Fruit fly (Drosophila melanogaster) whole organism, embryonic: ENCODE data around the gene NK7.1.

Experiments
- Ada2b ChIP-seq: fragments of 200-800 bp; sonication (Bioruptor generic); IDR thresholded peaks from 2 replicates; pipeline ENCODE4 v1.3.6; 2022; ENCODE audit warnings: missing biosample characterization, missing genetic modification characterization
- B-H1 ChIP-seq: fragments of 200-800 bp; sonication (Bioruptor generic); IDR thresholded peaks from 3 replicates; pipeline ENCODE4 v1.3.6; 2022; ENCODE audit warnings: missing biosample characterization, missing genetic modification characterization
- CG11085 ChIP-seq: fragments of 200-800 bp; sonication (Bioruptor generic); IDR thresholded peaks from 2 replicates; pipeline ENCODE4 v1.3.6; 2022; ENCODE audit warnings: missing biosample characterization, missing genetic modification characterization
- CG11696 ChIP-seq: fragments of 200-800 bp; sonication (Bioruptor generic); IDR thresholded peaks from 2 replicates; pipeline ENCODE4 v1.3.6; 2022; ENCODE audit warnings: missing biosample characterization, missing genetic modification characterization
- CG12155 ChIP-seq: fragments of 200-800 bp; sonication (Bioruptor generic); optimal IDR thresholded peaks from 3 replicates; lab custom pipeline; 2016; ENCODE audit warnings: missing biosample characterization, missing genetic modification characterization
- CG13424 ChIP-seq: fragments of 200-800 bp; sonication (Bioruptor generic); optimal IDR thresholded peaks from 2 replicates; lab custom pipeline; 2019; ENCODE audit warnings: missing biosample characterization, mild to moderate bottlenecking, missing genetic modification characterization, moderate library complexity
- CG13624 ChIP-seq: fragments of 200-800 bp; sonication (Bioruptor generic); optimal IDR thresholded peaks from 2 replicates; lab custom pipeline; 2016; ENCODE audit warnings: missing biosample characterization, missing genetic modification characterization
- CG16815 ChIP-seq: fragments of 200-800 bp; sonication (Bioruptor generic); optimal IDR thresholded peaks from 3 replicates; lab custom pipeline; 2017; ENCODE audit warnings: missing biosample characterization, mild to moderate bottlenecking, missing genetic modification characterization
- CG16863 ChIP-seq: fragments of 200-800 bp; sonication (Bioruptor generic); optimal IDR thresholded peaks from 3 replicates; lab custom pipeline; 2016; ENCODE audit warnings: missing biosample characterization, missing genetic modification characterization
- CG17385 ChIP-seq: fragments of 200-800 bp; sonication (Bioruptor generic); optimal IDR thresholded peaks from 3 replicates; lab custom pipeline; 2018; ENCODE audit warnings: missing biosample characterization, mild to moderate bottlenecking, missing genetic modification characterization
- CG17612 ChIP-seq: fragments of 200-800 bp; sonication (Bioruptor generic); IDR thresholded peaks from 2 replicates; pipeline ENCODE4 v1.3.6; 2022; ENCODE audit warnings: missing biosample characterization, missing genetic modification characterization
- CG31365 ChIP-seq: fragments of 200-800 bp; sonication (Bioruptor generic); optimal IDR thresholded peaks from 2 replicates; lab custom pipeline; 2018; ENCODE audit warnings: missing biosample characterization, mild to moderate bottlenecking, missing genetic modification characterization
- CG32532 ChIP-seq: fragments of 200-800 bp; sonication (Bioruptor generic); IDR thresholded peaks from 2 replicates; pipeline ENCODE4 v1.3.6; 2022; ENCODE audit warnings: missing biosample characterization, missing genetic modification characterization
- CG6254 ChIP-seq: fragments of 200-800 bp; sonication (Bioruptor generic); optimal IDR thresholded peaks from 3 replicates; lab custom pipeline; 2017; ENCODE audit warnings: mild to moderate bottlenecking, missing biosample characterization, missing genetic modification reagents, missing genetic modification characterization
- CG6813 ChIP-seq: fragments of 200-800 bp; sonication (Bioruptor generic); optimal IDR thresholded peaks from 2 replicates; lab custom pipeline; 2017; ENCODE audit warnings: missing biosample characterization, missing genetic modification characterization, mild to moderate bottlenecking, moderate library complexity, missing genetic modification reagents
- CG7556 ChIP-seq: fragments of 200-800 bp; sonication (Bioruptor generic); optimal IDR thresholded peaks from 2 replicates; lab custom pipeline; 2017; ENCODE audit warnings: missing biosample characterization, mild to moderate bottlenecking, missing genetic modification characterization
- CG8478 ChIP-seq: fragments of >200 bp; optimal IDR thresholded peaks from 2 replicates; lab custom pipeline; 2018
- CG9797 ChIP-seq: fragments of 200-800 bp; sonication (Bioruptor generic); optimal IDR thresholded peaks from 3 replicates; lab custom pipeline; 2018; ENCODE audit warnings: missing biosample characterization, mild to moderate bottlenecking, missing genetic modification characterization
- CG9817 ChIP-seq: fragments of 200-800 bp; sonication (Bioruptor generic); optimal IDR thresholded peaks from 2 replicates; lab custom pipeline; 2018; ENCODE audit warnings: missing biosample characterization, mild to moderate bottlenecking, missing genetic modification characterization, moderate library complexity
- CHES-1-like ChIP-seq: fragments of 200-800 bp; sonication (Bioruptor generic); optimal IDR thresholded peaks from 2 replicates; lab custom pipeline; 2016; ENCODE audit warnings: missing biosample characterization, missing genetic modification characterization
- Deaf1 ChIP-seq: fragments of 200-800 bp; optimal IDR thresholded peaks from 3 replicates; lab custom pipeline; 2019; ENCODE audit warnings: missing biosample characterization, mild to moderate bottlenecking, missing genetic modification characterization, moderate library complexity
- E2f2 ChIP-seq: fragments of 200-800 bp; sonication (Bioruptor generic); IDR thresholded peaks from 2 replicates; pipeline ENCODE4 v1.3.6; 2022; ENCODE audit warnings: missing biosample characterization, missing genetic modification characterization
- Elba2 ChIP-seq: fragments of 200-800 bp; sonication (Bioruptor generic); optimal IDR thresholded peaks from 3 replicates; lab custom pipeline; 2016; ENCODE audit warnings: missing biosample characterization, missing genetic modification characterization
- GATAe ChIP-seq: fragments of 200-800 bp; sonication (Bioruptor generic); conservative IDR thresholded peaks from 2 replicates; pipeline ENCODE4 v1.3.6; 2022; ENCODE audit warnings: missing biosample characterization, missing genetic modification characterization
- Gug ChIP-seq: fragments of 200-800 bp; sonication (Bioruptor generic); IDR thresholded peaks from 4 replicates; pipeline ENCODE4 v1.3.6; 2022; ENCODE audit warnings: missing biosample characterization, missing genetic modification characterization
- Hr78 ChIP-seq, 2 experiments: fragments of 200-800 bp in 1 of 2; fragments of >200 bp in 1 of 2; sonication (Bioruptor generic) in 1 of 2; optimal IDR thresholded peaks; 2 replicates each; lab custom pipeline; 2017 to 2019; ENCODE audit warnings: missing biosample characterization in 2 of 2, missing genetic modification characterization in 2 of 2, mild to moderate bottlenecking in 1 of 2, moderate library complexity in 1 of 2
- MBD-R2 ChIP-seq: fragments of 200-800 bp; sonication (Bioruptor generic); IDR thresholded peaks from 2 replicates; pipeline ENCODE4 v1.3.6; 2022; ENCODE audit warnings: missing biosample characterization, missing genetic modification characterization
- NfI ChIP-seq: fragments of 200-800 bp; sonication (Bioruptor generic); optimal IDR thresholded peaks from 3 replicates; lab custom pipeline; 2018; ENCODE audit warnings: missing biosample characterization, mild to moderate bottlenecking, missing genetic modification characterization, moderate library complexity
- Side ChIP-seq: fragments of 200-800 bp; sonication (Bioruptor generic); optimal IDR thresholded peaks from 2 replicates; lab custom pipeline; 2016; ENCODE audit warnings: missing biosample characterization, missing genetic modification characterization
- Sox102F ChIP-seq: fragments of 200-800 bp; sonication (Bioruptor generic); optimal IDR thresholded peaks from 2 replicates; lab custom pipeline; 2018; ENCODE audit warnings: missing biosample characterization, mild to moderate bottlenecking, missing genetic modification characterization, moderate library complexity
- Taf1 ChIP-seq: fragments of 200-800 bp; sonication (Bioruptor generic); IDR thresholded peaks from 2 replicates; pipeline ENCODE4 v1.3.6; 2022; ENCODE audit warnings: missing biosample characterization, missing genetic modification characterization
- Trl ChIP-seq, 3 experiments: fragments of >200 bp in 2 of 3; fragments of 200-800 bp in 1 of 3; sonication (Bioruptor generic) in 1 of 3; optimal IDR thresholded peaks; 2 replicates in 1 of 3; 3 replicates in 2 of 3; lab custom pipeline; 2016 to 2017; ENCODE audit warnings: missing biosample characterization in 1 of 3, missing genetic modification characterization in 1 of 3
- Xrp1 ChIP-seq: fragments of 200-800 bp; sonication (Bioruptor generic); IDR thresholded peaks from 2 replicates; pipeline ENCODE4 v1.3.6; 2022; ENCODE audit warnings: missing biosample characterization, missing genetic modification characterization
- aop ChIP-seq: fragments of 200-800 bp; sonication (Bioruptor generic); IDR thresholded peaks from 2 replicates; pipeline ENCODE4 v1.3.6; 2022; ENCODE audit warnings: missing biosample characterization, missing genetic modification characterization
- cwo ChIP-seq: fragments of 200-800 bp; sonication (Bioruptor generic); optimal IDR thresholded peaks from 3 replicates; lab custom pipeline; 2017; ENCODE audit warnings: missing biosample characterization, missing genetic modification characterization, mild to moderate bottlenecking, moderate library complexity, missing genetic modification reagents
- dmrt11E ChIP-seq: fragments of 200-800 bp; sonication (Bioruptor generic); optimal IDR thresholded peaks from 3 replicates; lab custom pipeline; 2018; ENCODE audit warnings: missing biosample characterization, mild to moderate bottlenecking, missing genetic modification characterization, moderate library complexity
- fd102C ChIP-seq: fragments of 200-800 bp; sonication (Bioruptor generic); optimal IDR thresholded peaks from 2 replicates; lab custom pipeline; 2018; ENCODE audit warnings: missing biosample characterization, mild to moderate bottlenecking, missing genetic modification characterization, moderate library complexity
- fru ChIP-seq: fragments of >200 bp; optimal IDR thresholded peaks from 2 replicates; lab custom pipeline; 2017
- gce ChIP-seq: fragments of 200-800 bp; sonication (Bioruptor generic); IDR thresholded peaks from 3 replicates; pipeline ENCODE4 v1.3.6; 2022; ENCODE audit warnings: missing biosample characterization, missing genetic modification characterization
- gcm2 ChIP-seq: fragments of 200-800 bp; sonication (Bioruptor generic); optimal IDR thresholded peaks from 2 replicates; lab custom pipeline; 2016; ENCODE audit warnings: missing biosample characterization, missing genetic modification characterization
- grau ChIP-seq: fragments of 200-800 bp; optimal IDR thresholded peaks from 3 replicates; lab custom pipeline; 2019; ENCODE audit warnings: missing biosample characterization, mild to moderate bottlenecking, missing genetic modification characterization, moderate library complexity
- mld ChIP-seq: fragments of 200-800 bp; sonication (Bioruptor generic); IDR thresholded peaks from 3 replicates; pipeline ENCODE4 v1.3.6; 2022; ENCODE audit warnings: missing biosample characterization, missing genetic modification characterization; ENCODE audit not compliant: partially characterized antibody
- p53 ChIP-seq: fragments of 200-800 bp; sonication (Bioruptor generic); optimal IDR thresholded peaks from 2 replicates; lab custom pipeline; 2016; ENCODE audit warnings: missing biosample characterization, missing genetic modification characterization
- repo ChIP-seq: fragments of 200-800 bp; sonication (Bioruptor generic); optimal IDR thresholded peaks from 2 replicates; lab custom pipeline; 2016; ENCODE audit warnings: missing biosample characterization, missing genetic modification characterization
- row ChIP-seq: fragments of 200-800 bp; sonication (Bioruptor generic); IDR thresholded peaks from 3 replicates; pipeline ENCODE4 v1.3.6; 2022; ENCODE audit warnings: missing biosample characterization, missing genetic modification characterization
- sisA ChIP-seq: fragments of 200-800 bp; sonication (Bioruptor generic); IDR thresholded peaks from 2 replicates; pipeline ENCODE4 v1.3.6; 2022; ENCODE audit warnings: missing biosample characterization, missing genetic modification characterization
- tup ChIP-seq: fragments of 200-800 bp; sonication (Bioruptor generic); optimal IDR thresholded peaks from 2 replicates; lab custom pipeline; 2016; ENCODE audit warnings: missing biosample characterization, mild to moderate bottlenecking, missing genetic modification characterization, moderate library complexity
- tx ChIP-seq: fragments of 200-800 bp; sonication (Bioruptor generic); optimal IDR thresholded peaks from 2 replicates; lab custom pipeline; 2016; ENCODE audit warnings: missing biosample characterization, missing genetic modification characterization
- yki ChIP-seq: fragments of >200 bp; optimal IDR thresholded peaks from 3 replicates; lab custom pipeline; 2018
- zf30C ChIP-seq: fragments of 200-800 bp; sonication (Bioruptor generic); optimal IDR thresholded peaks from 3 replicates; lab custom pipeline; 2018; ENCODE audit warnings: missing biosample characterization, mild to moderate bottlenecking, missing genetic modification characterization

The NK7.1 gene

dm6 chr3R:14288669-14289383 is 83.9 kb downstream of the NK7.1 start, which contains the start of gene red (continued):
- TF ChIP-seq CG9797 (GFP tag; lab: Kevin White, UChicago) (no peak), fd102C (GFP tag; lab: Kevin White, UChicago) (no peak), MBD-R2 (GFP tag; lab: Robert Waterston, UW) (peak; percentile 50; the same call in 1 of the 2 replicates), yki (no peak), Sox102F (GFP tag; lab: Kevin White, UChicago) (peak; percentile 82), Elba2 (GFP tag; lab: Kevin White, UChicago) (no peak), CG31365 (peak; percentile 12), CG17612 (no peak), Ada2b (GFP tag; lab: Robert Waterston, UW) (peak; percentile 69), p53 (GFP tag; lab: Kevin White, UChicago) (no peak), gcm2 (no peak), CG17385 (peak; percentile 77), Trl (optimal IDR thresholded peaks at IDR 0.05; lab: Kevin White, UChicago) (peak; percentile 70 to 87), Trl (GFP tag; optimal IDR thresholded peaks at IDR 0.05; lab: Kevin White, UChicago) (no peak), aop (GFP tag; lab: Robert Waterston, UW) (no peak), CG12155 (GFP tag; lab: Kevin White, UChicago) (peak; percentile 70), gce (GFP tag; lab: Robert Waterston, UW) (no peak), Gug (peak; percentile 67; the same call in 3 of the 4 replicates), tx (GFP tag; lab: Kevin White, UChicago) (peak; percentile 24), Taf1 (peak; percentile 66), cwo (GFP tag; lab: Kevin White, UChicago) (peak; percentile 87), CG9817 (peak; percentile 67), zf30C (no peak), E2f2 (GFP tag; lab: Robert Waterston, UW) (peak; percentile 51; the same call in 1 of the 2 replicates), dmrt11E (tag; lab: Kevin White, UChicago) (peak; percentile 15), Hr78 (GFP tag; optimal IDR thresholded peaks at IDR 0.05; lab: Kevin White, UChicago) (peak in 1 of 2 experiments; percentile 3), CG32532 (GFP tag; lab: Robert Waterston, UW) (peak; percentile 87), NfI (GFP tag; lab: Kevin White, UChicago) (peak; percentile 78), tup (peak; percentile 54), CHES-1-like (GFP tag; lab: Kevin White, UChicago) (no peak), CG16815 (GFP tag; lab: Kevin White, UChicago) (peak; percentile 17), CG13624 (peak; percentile 31), row (GFP tag; lab: Robert Waterston, UW) (peak; percentile 90), CG8478 (lab: Kevin White, UChicago) (no peak), CG16863 (GFP tag; lab: Kevin White, UChicago) (peak; percentile 12), Side (GFP tag; lab: Kevin White, UChicago) (no peak), Deaf1 (tag; lab: Kevin White, UChicago) (peak; percentile 86), CG11085 (GFP tag; lab: Robert Waterston, UW) (0 out of 2 replicates have a peak, but pooled peaks have one; percentile 38), sisA (GFP tag; lab: Robert Waterston, UW) (peak; percentile 70), grau (tag; lab: Kevin White, UChicago) (peak; percentile 95), GATAe (GFP tag; lab: Robert Waterston, UW) (peak; percentile 52), repo (no peak), fru (lab: Kevin White, UChicago) (no peak), CG11696 (GFP tag; lab: Robert Waterston, UW) (0 out of 2 replicates have a peak, but pooled peaks have one; percentile 35), CG6813 (GFP tag; lab: Kevin White, UChicago) (peak; percentile 80), CG6254 (GFP tag; lab: Kevin White, UChicago) (peak; percentile 45), B-H1 (peak; percentile 30; the same call in 1 of the 3 replicates), mld (GFP tag; lab: Robert Waterston, UW) (no peak), Xrp1 (GFP tag; lab: Robert Waterston, UW) (peak; percentile 74), CG7556 (GFP tag; lab: Kevin White, UChicago) (peak; percentile 79), CG13424 (peak; percentile 81)
